Worm (Caenorhabditis elegans): ENCODE data around the gene ain-1.

ain-1 gene

ce11 chrX:16612293-16612946 lies 831 bp upstream of the ain-1 start (continued):
- TF ChIP-seq lin-13 (GFP tag; optimal IDR thresholded peaks at IDR 0.05) (peak; percentile 94), hpl-2 (GFP tag; optimal IDR thresholded peaks at IDR 0.05) (peak; percentile 65), unc-98 (GFP tag; IDR thresholded peaks at IDR 0.05) (no peak; the same call in 1 of the 2 replicates), snpc-4 (tag; optimal IDR thresholded peaks at IDR 0.05) (peak; percentile 73), irx-1 (tag; optimal IDR thresholded peaks at IDR 0.05) (peak; percentile 84), fos-1 (tag; optimal IDR thresholded peaks at IDR 0.05) (peak; percentile 90), sox-4 (tag; optimal IDR thresholded peaks at IDR 0.05) (peak; percentile 63), nhr-47 (tag; optimal IDR thresholded peaks at IDR 0.05) (peak; percentile 95), nhr-77 (tag; optimal IDR thresholded peaks at IDR 0.05) (peak; percentile 95), snu-23 (GFP tag; optimal IDR thresholded peaks at IDR 0.05) (peak; percentile 98), lir-3 (tag; optimal IDR thresholded peaks at IDR 0.05; ENCODE audit: poor library complexity) (peak; percentile 87), elt-3 (tag; optimal IDR thresholded peaks at IDR 0.05) (peak in 4 of 6 experiments; percentile 71 to 79 (median 75)), fkh-8 (tag; optimal IDR thresholded peaks at IDR 0.05) (peak; percentile 97), fkh-4 (tag; optimal IDR thresholded peaks at IDR 0.05; ENCODE audit: borderline replicate concordance) (peak; percentile 54), jun-1 (tag; optimal IDR thresholded peaks at IDR 0.05) (peak; percentile 97), pqm-1 (tag; optimal IDR thresholded peaks at IDR 0.05) (no peak), C34B4.2 (tag; optimal IDR thresholded peaks at IDR 0.05) (peak; percentile 40), unc-130 (tag; optimal IDR thresholded peaks at IDR 0.05) (peak; percentile 78), nhr-84 (tag; optimal IDR thresholded peaks at IDR 0.05) (no peak), dpl-1 (GFP tag; optimal IDR thresholded peaks at IDR 0.05) (peak; percentile 19 to 53 (median 24)), nhr-11 (tag; optimal IDR thresholded peaks at IDR 0.05) (peak; percentile 73), pag-3 (tag; optimal IDR thresholded peaks at IDR 0.05; ENCODE audit: borderline replicate concordance, insufficient read depth) (no peak), efl-1 (optimal IDR thresholded peaks at IDR 0.05) (peak; percentile 72 to 83), efl-1 (GFP tag; optimal IDR thresholded peaks at IDR 0.05 in 1 of 2) (peak in 1 of 2 experiments; percentile 95), aha-1 (tag; optimal IDR thresholded peaks at IDR 0.05) (peak; percentile 78), C16A3.4 (tag; optimal IDR thresholded peaks at IDR 0.05) (peak; percentile 97), mef-2 (tag; optimal IDR thresholded peaks at IDR 0.05) (peak; percentile 89), fkh-10 (GFP tag; optimal IDR thresholded peaks at IDR 0.05) (peak; percentile 94), C04F5.9 (tag; optimal IDR thresholded peaks at IDR 0.05) (peak; percentile 67), ceh-8 (GFP tag; optimal IDR thresholded peaks at IDR 0.05) (peak; percentile 59), grh-1 (GFP tag; IDR thresholded peaks at IDR 0.05) (peak; percentile 72), rnt-1 (tag; optimal IDR thresholded peaks at IDR 0.05) (peak; percentile 90), tlp-1 (tag; optimal IDR thresholded peaks at IDR 0.05) (no peak), ceh-88 (GFP tag; IDR thresholded peaks at IDR 0.05) (peak; percentile 81; the same call in 1 of the 2 replicates), sptf-1 (tag; optimal IDR thresholded peaks at IDR 0.05) (no peak), unc-86 (tag; optimal IDR thresholded peaks at IDR 0.05) (peak; percentile 94), lin-35 (GFP tag; optimal IDR thresholded peaks at IDR 0.05) (peak; percentile 73 to 89), egl-13 (tag; optimal IDR thresholded peaks at IDR 0.05) (peak; percentile 91), nhr-28 (tag; optimal IDR thresholded peaks at IDR 0.05) (no peak), ama-1 (optimal IDR thresholded peaks at IDR 0.05) (no peak), vab-15 (tag; optimal IDR thresholded peaks at IDR 0.05) (peak; percentile 80), ceh-82 (tag; optimal IDR thresholded peaks at IDR 0.05) (peak; percentile 89 to 91 (median 89)), tbx-2 (tag; optimal IDR thresholded peaks at IDR 0.05) (peak; percentile 97), Y116A8C.19 (tag; optimal IDR thresholded peaks at IDR 0.05; ENCODE audit: borderline replicate concordance) (no peak)

Data from whole organism, L1 larva.